Fruit fly (Drosophila melanogaster) whole organism, larva: Measurements from ENCODE around the gene CG44437.

Experiments
- noc ChIP-seq: fragments of 200-800 bp; sonication (Bioruptor generic); optimal IDR thresholded peaks from 3 replicates; lab custom pipeline; 2019; ENCODE audit warnings: missing biosample characterization, mild to moderate bottlenecking, missing genetic modification characterization, moderate library complexity

CG44437 gene

dm6 chrX:13202162-13202561 is at the start of gene CG44437:
CG44437 (minus strand) TSS chrX:13202262.
- no peak for TF ChIP-seq noc

DNA sequence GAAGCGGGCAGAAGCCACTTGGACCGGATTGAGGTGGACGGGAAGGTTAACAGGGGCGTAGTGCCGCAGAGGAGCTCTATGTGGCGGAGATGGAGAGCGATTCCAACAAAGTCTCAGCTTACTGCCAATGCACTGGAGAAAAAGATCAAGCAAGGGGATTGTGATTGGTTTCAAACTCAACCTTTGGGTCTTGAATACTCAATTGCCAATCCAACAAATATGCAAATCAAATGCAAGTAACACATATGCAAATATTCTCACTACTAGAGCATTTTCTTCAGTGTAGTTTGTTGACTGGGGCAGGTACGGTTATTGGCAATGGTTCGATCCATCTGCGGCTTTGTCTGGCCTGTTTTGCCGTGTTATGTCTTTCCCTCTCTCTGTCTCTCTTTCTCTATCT is 49.2 kb upstream of the CG44437 start:
- TF ChIP-seq noc, result peak; percentile 86

dm6 chrX:13249732-13250395 is 47.8 kb upstream of the CG44437 start:
- no peak for TF ChIP-seq noc

DNA sequence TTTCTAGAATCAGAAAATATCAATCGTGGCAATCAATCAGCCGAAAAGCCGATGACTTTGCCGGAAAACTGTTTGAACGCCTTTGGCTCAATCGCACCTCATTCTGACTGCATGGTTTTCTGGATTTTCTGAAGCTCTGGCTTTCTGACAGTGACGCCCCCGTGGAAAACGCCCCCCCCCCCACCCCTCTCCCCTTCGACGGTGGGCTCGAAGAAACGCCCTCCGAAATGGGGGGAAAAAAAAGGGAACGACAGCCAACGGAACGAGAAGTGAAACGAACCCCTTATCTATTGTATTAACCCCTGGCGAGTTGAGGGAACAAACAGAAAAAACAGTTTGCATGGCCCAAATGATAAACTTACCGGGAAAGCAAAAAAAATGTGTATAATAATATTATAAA is 46.5 kb upstream of the CG44437 start:
- TF ChIP-seq noc, result no peak

DNA sequence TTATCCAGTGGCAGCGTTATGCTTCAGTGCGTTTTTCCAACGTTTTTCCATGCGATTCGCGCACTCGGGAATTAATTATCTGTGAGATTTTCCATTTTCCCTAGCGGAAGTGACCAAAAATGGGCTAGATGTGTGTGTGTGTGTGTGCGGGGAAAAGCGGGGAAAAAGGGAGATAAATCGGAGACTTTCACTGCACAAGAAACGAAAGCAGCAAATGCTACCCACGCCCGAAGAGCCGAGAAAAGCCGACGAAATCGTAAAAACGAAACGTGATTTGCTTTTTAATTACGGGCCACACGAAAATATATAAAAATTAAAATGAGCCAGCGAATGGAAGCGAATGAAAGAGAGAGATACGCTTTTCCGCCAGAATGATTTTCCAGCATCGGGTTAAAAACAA is 45.7 kb upstream of the CG44437 start:
- no peak for TF ChIP-seq noc

DNA sequence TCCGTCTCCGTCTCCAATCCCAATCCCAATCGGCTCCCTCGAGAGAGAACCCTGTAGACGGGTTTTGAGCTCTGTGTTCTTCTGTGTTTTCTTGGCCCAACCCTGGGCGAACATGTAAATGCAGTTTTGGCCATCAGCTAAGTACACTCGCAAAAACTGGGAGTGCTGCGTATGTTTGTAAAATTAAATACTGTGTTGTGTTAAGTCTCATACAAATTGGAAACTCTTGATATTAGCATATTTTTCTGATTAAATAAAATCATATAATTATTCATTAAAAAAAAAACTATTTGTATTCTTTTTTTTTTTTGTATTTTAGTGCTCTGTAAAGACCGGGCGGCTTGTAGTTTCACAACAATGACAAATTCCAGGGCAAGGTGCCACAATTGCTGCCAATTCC is 43.7 kb upstream of the CG44437 start:
- no peak for TF ChIP-seq noc

dm6 chrX:13244462-13244861 is 42.4 kb upstream of the CG44437 start:
- TF ChIP-seq noc, result no peak

- no peak for TF ChIP-seq noc
These were observed 41.8 kb upstream of the CG44437 start for dm6 chrX:13243726-13244323.

DNA sequence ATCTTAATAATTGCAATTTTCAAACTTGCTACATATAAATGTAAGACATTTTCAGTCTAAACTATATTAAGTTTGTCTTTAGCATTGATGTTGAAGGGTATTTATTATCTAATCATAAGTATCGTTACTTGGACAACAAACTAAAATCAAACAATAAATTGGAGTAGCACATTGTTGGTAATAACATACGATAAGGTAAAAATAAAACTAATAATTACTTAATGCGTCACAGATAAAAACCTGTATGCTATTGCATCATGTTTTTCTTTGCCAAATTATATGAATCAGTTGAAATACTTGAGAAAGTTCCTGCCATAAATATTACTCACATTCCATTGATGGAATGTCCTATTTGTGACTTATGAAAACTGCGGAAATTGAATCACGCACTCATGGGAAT is 38.8 kb upstream of the CG44437 start:
- TF ChIP-seq noc, result no peak

dm6 chrX:13238294-13238917 is 36.3 kb upstream of the CG44437 start:
- TF ChIP-seq noc, result no peak

dm6 chrX:13236516-13237245 is 34.6 kb upstream of the CG44437 start, which contains the start of gene CG32639:
CG32639 (minus strand) TSS chrX:13236566.
- no peak for TF ChIP-seq noc

DNA sequence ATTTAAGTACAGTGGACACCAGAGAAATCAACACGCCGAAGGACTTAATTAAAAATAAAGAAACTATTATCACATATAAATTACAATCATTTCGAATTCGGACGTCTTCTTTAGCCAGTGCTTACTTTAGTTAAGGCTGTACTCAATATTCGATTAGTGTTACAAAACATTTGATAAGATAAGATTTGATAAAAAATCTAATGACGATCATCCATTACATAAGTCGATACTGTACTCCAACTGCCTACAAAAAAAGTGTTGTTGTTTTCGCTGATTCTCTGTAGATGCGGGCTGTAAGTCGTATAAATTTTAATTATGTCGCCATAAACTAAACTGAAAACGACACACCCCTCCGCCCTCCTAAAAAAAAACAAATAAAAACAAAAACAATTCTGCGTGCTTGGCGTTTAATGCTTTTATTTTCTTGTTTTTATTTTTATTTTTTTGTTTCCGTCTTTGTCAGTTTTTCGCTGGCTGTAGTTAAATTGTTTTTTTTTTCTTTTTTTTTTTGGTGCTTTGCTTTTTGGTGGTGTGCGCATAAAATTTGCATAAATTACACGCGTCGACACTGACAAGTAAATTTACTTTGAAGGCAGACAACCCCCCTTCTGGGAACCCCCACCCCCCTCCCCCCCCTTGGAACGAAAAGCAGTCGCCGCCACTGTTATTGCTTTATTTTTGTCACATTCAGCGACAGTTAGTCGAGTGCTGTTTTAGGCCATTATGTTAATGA is 32.8 kb upstream of the CG44437 start:
- TF ChIP-seq noc, result no peak

- peak; percentile 56 for TF ChIP-seq noc
These were observed 32.0 kb upstream of the CG44437 start for dm6 chrX:13233811-13234737.

DNA sequence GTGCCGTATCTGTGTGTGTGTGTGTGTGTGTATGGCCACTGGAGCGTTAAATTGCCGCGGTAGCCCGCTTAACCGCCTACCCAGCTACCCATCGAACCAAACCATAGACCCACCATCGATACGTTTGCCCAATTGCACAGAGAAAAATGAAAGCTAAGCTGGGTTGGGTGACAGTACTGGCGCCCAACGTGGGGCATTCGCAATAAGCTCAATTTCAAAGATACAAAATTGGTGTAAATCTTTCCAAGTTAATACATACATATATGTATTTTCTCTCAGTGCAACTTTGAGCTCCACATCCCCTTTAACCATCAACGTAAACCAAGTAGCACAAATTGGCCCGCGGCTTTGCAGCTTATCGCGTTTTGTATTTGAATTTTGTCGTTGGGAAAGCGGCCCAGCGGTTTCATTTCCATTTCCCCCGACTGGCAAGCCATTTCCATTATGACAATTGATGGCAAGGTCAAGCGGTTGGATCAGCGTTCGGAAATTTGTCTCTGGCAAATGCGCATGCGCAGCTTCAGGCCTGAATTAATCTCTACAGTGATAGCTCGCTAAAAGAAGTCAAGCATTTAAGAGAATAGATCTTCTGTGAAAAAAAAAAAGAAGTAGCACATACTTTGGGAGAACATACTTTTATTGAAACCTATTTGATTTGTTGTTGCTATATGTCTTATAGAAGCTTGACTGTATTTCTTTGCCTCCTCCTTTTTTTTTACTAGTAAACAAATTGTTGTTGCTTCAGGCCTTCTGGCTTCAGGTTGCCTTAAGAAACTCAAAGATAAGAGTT is 30.5 kb upstream of the CG44437 start:
- no peak for TF ChIP-seq noc

DNA sequence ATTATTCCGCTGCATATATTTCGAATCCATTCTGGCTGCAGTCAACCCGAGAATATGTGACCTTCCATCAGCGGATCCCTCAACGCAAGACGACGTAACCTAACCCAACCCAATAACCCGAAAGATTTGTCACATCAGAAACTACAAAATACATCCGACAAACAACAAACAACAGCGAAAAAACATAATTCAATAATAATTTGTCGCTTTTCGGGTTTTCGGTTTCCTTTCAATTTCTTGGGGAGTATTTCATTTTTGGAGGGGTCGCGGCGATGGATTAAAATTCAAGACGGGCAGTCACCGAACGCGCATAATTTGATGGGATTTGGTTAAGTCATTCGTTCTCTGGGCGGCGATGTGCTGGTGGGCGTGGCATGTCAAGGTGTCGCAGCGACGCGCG is 28.9 kb upstream of the CG44437 start:
- TF ChIP-seq noc, result no peak
